Worm (Caenorhabditis elegans) whole organism, L2 larva: ENCODE results near the gene B0281.3.

Experiments used
- ZK546.5 ChIP-seq: sonication (generic microtip); optimal IDR thresholded peaks from 2 replicates; lab custom pipeline; 2017; ENCODE audit warnings: missing biosample characterization, missing genetic modification characterization
- ama-1 ChIP-seq: fragments of 150-350 bp; optimal IDR thresholded peaks from 2 replicates; lab custom pipeline; 2018; ENCODE audit warnings: inconsistent platforms
- ceh-82 ChIP-seq: fragments of 150-350 bp; optimal IDR thresholded peaks from 2 replicates; lab custom pipeline; 2014; ENCODE audit warnings: missing biosample characterization, missing genetic modification characterization
- elt-1 ChIP-seq: fragments of 150-350 bp; optimal IDR thresholded peaks from 2 replicates; lab custom pipeline; 2014; ENCODE audit warnings: missing biosample characterization, missing genetic modification characterization
- elt-3 ChIP-seq: sonication (generic microtip); optimal IDR thresholded peaks from 2 replicates; lab custom pipeline; 2017; ENCODE audit warnings: missing biosample characterization, missing genetic modification characterization
- lin-11 ChIP-seq: fragments of 150-350 bp; sonication (generic microtip); optimal IDR thresholded peaks from 2 replicates; lab custom pipeline; 2014; ENCODE audit warnings: missing biosample characterization, missing genetic modification characterization, inconsistent platforms, mixed read lengths
- nhr-12 ChIP-seq: fragments of 150-350 bp; optimal IDR thresholded peaks from 2 replicates; lab custom pipeline; 2014; ENCODE audit warnings: missing biosample characterization, missing genetic modification characterization
- nhr-237 ChIP-seq: fragments of 150-350 bp; optimal IDR thresholded peaks from 2 replicates; lab custom pipeline; 2014; ENCODE audit warnings: missing biosample characterization, missing genetic modification characterization
- sma-9 ChIP-seq, 2 experiments: fragments of 150-350 bp in 1 of 2; sonication (generic microtip) in 1 of 2; optimal IDR thresholded peaks; 2 replicates each; lab custom pipeline; 2014 to 2016; ENCODE audit warnings: missing genetic modification characterization in 2 of 2, mild to moderate bottlenecking in 1 of 2, missing biosample characterization in 1 of 2, missing compliant biosample characterization in 1 of 2, missing genetic modification reagents in 1 of 2, moderate library complexity in 1 of 2
- unc-39 ChIP-seq: fragments of 150-350 bp; optimal IDR thresholded peaks from 2 replicates; lab custom pipeline; 2014; ENCODE audit warnings: missing biosample characterization, missing genetic modification characterization
- zag-1 ChIP-seq: fragments of 150-350 bp; optimal IDR thresholded peaks from 2 replicates; lab custom pipeline; 2014; ENCODE audit warnings: missing biosample characterization, missing genetic modification characterization
- ztf-4 ChIP-seq: fragments of 150-350 bp; optimal IDR thresholded peaks from 2 replicates; lab custom pipeline; 2014; ENCODE audit warnings: missing biosample characterization, missing genetic modification characterization

- no peak for TF ChIP-seq nhr-237
- TF ChIP-seq elt-3, result no peak
- TF ChIP-seq sma-9 (GFP tag; optimal IDR thresholded peaks at IDR 0.05; lab: Kevin White, UChicago), result no peak
- TF ChIP-seq sma-9 (tag; optimal IDR thresholded peaks at IDR 0.05; lab: Kevin White, UChicago), result no peak
- no peak for TF ChIP-seq nhr-12 (tag; lab: Kevin White, UChicago)
- no peak for TF ChIP-seq elt-1 (tag; lab: Kevin White, UChicago)
- TF ChIP-seq ceh-82 (tag; lab: Kevin White, UChicago), result no peak
- no peak for TF ChIP-seq unc-39 (tag; lab: Kevin White, UChicago)
- no peak for TF ChIP-seq ztf-4
- TF ChIP-seq lin-11, result no peak
- no peak for TF ChIP-seq ama-1 (lab: Kevin White, UChicago)
- TF ChIP-seq zag-1 (tag; lab: Kevin White, UChicago), result no peak
- TF ChIP-seq ZK546.5 (tag; lab: Kevin White, UChicago), result no peak
Measured at ce11 chrII:2317883-2318357, 11.1 kb downstream of the B0281.3 start, which contains the start of the genes ZK1240.5 and ZK1240.9.
